Comparison of ENCODE assay signal across 2 fruit fly cellular contexts in the genomic region with DNA sequence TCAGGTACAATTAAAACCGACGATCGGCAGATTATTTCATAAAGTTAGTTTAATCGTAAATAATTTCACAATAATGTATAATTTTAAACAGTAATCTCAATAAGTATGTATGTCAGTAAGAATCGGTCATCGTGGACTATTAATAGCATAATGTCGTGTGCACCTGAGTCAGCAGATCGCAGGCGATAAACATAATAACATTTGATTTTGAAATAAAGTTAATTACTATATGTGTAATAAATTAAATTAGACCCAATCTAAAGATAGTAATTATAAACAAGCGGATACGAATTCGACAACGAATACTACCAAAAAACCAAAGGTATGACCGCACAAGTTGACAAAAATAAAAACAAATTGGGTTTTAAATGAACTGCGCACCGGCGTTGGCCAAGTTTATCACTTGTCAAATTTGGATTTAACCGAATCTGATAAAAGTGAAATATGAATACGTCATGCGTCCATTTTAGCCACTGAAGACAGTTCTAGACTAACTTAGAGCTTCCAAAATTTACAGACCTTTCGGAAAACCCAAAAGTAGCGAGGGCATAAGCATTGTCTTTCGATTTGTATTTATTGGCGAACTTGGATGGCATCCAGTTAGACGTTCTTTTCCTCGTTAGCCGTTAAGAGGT.
TF ChIP-seq lines count a peak whose summit lies in the region.

A gene (plus strand): TSS at position 585 of the 635 bp plus-strand sequence.

- TF ChIP-seq CTCF in whole organism, embryonic (GFP tag; optimal IDR thresholded peaks at IDR 0.05; lab: Kevin White, UChicago): no peak

TF ChIP-seq in whole organism, adult, 20 proteins besides CTCF, POLR2A, EP300 and RAD21:
- TF ChIP-seq kay (GFP tag; lab: Kevin White, UChicago; ENCODE audit: borderline replicate concordance) (peak; percentile 57), CG33017 (tag; optimal IDR thresholded peaks at IDR 0.05; lab: Kevin White, UChicago) (no peak), bab1 (GFP tag; optimal IDR thresholded peaks at IDR 0.05; lab: Kevin White, UChicago) (no peak)

TF ChIP-seq in whole organism, embryonic, 481 proteins besides CTCF, POLR2A, EP300 and RAD21:
- TF ChIP-seq vfl (GFP tag; optimal IDR thresholded peaks at IDR 0.05; lab: Kevin White, UChicago): no peak
- TF ChIP-seq grn (GFP tag; optimal IDR thresholded peaks at IDR 0.05; lab: Kevin White, UChicago): peak; percentile 20
- no peak for TF ChIP-seq Blimp-1 (GFP tag; optimal IDR thresholded peaks at IDR 0.05; lab: Kevin White, UChicago)
- no peak for TF ChIP-seq CG7556 (GFP tag; optimal IDR thresholded peaks at IDR 0.05; lab: Kevin White, UChicago)
- peak; percentile 79 for TF ChIP-seq exex (tag; optimal IDR thresholded peaks at IDR 0.05; lab: Kevin White, UChicago)
- TF ChIP-seq CG12236 (GFP tag; optimal IDR thresholded peaks at IDR 0.05; lab: Kevin White, UChicago): no peak
- no peak for TF ChIP-seq Dfd (GFP tag; optimal IDR thresholded peaks at IDR 0.05; lab: Kevin White, UChicago)
- TF ChIP-seq kay (GFP tag; optimal IDR thresholded peaks at IDR 0.05; lab: Kevin White, UChicago): no peak
- TF ChIP-seq sens (GFP tag; lab: Kevin White, UChicago): peak; percentile 11
- no peak for TF ChIP-seq E2f1 (GFP tag; IDR thresholded peaks at IDR 0.05; lab: Robert Waterston, UW)
- TF ChIP-seq CG6765 (GFP tag; optimal IDR thresholded peaks at IDR 0.05; lab: Kevin White, UChicago): no peak
